Worm (Caenorhabditis elegans) whole organism, L1 larva: ENCODE data around the gene rab-14.

Experiments used
- ceh-82 ChIP-seq, 3 experiments: fragments of 150-350 bp in 1 of 3; sonication (generic microtip) in 2 of 3; optimal IDR thresholded peaks; 2 replicates each; lab custom pipeline; 2014 to 2017; ENCODE audit warnings: missing biosample characterization in 3 of 3, missing genetic modification characterization in 3 of 3
- fkh-4 ChIP-seq: sonication (generic microtip); optimal IDR thresholded peaks from 2 replicates; lab custom pipeline; 2016; ENCODE audit warnings: missing compliant biosample characterization, missing genetic modification characterization, borderline replicate concordance
- fos-1 ChIP-seq: fragments of 150-350 bp; optimal IDR thresholded peaks from 2 replicates; lab custom pipeline; 2014; ENCODE audit warnings: missing biosample characterization, missing genetic modification characterization
- lin-14 ChIP-seq: fragments of 200-800 bp; sonication (Bioruptor generic); optimal IDR thresholded peaks from 2 replicates; lab custom pipeline; 2018; ENCODE audit warnings: mild to moderate bottlenecking, missing genetic modification characterization, moderate library complexity, missing compliant biosample characterization
- mdl-1 ChIP-seq, 2 experiments: fragments of 150-350 bp; optimal IDR thresholded peaks; 2 replicates each; lab custom pipeline; 2014 to 2017; ENCODE audit warnings: missing biosample characterization in 2 of 2, missing genetic modification characterization in 2 of 2, inconsistent platforms in 1 of 2
- mep-1 ChIP-seq: fragments of 150-350 bp; optimal IDR thresholded peaks from 2 replicates; lab custom pipeline; 2014; ENCODE audit warnings: missing biosample characterization, missing genetic modification characterization
- nhr-237 ChIP-seq: fragments of 150-350 bp; optimal IDR thresholded peaks from 2 replicates; lab custom pipeline; 2014; ENCODE audit warnings: missing biosample characterization, missing genetic modification characterization
- nhr-28 ChIP-seq: fragments of 150-350 bp; optimal IDR thresholded peaks from 2 replicates; lab custom pipeline; 2014; ENCODE audit warnings: missing biosample characterization, missing genetic modification characterization
- snpc-4 ChIP-seq: fragments of 150-350 bp; optimal IDR thresholded peaks from 2 replicates; lab custom pipeline; 2014; ENCODE audit warnings: missing biosample characterization, missing genetic modification characterization
- unc-62 ChIP-seq: fragments of 150-350 bp; optimal IDR thresholded peaks from 2 replicates; lab custom pipeline; 2014; ENCODE audit warnings: missing biosample characterization, missing genetic modification reagents, missing genetic modification characterization

DNA sequence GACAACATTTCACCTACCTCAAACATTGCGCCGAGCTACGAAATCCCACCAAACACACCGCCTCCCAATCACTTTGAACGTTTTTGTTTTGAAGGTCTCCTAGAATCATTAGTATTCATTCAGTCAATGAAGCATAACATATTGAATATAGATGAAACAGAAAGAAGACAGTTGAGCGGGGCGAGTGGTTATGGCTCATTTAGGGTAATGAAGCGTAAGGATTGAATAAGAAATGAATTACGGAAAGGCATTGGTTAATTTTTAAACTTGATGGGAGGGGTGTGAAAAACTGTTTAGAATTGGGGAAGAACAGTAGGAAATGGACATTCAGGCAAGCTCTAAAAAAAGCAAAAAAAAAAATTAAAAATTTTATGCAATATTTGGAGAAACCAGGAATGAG is 48.6 kb downstream of the rab-14 start, which contains the start of gene lron-3:
- TF ChIP-seq fos-1 (no peak), fkh-4 (no peak), unc-62 (GFP tag; lab: Kevin White, UChicago) (no peak), ceh-82 (tag; optimal IDR thresholded peaks at IDR 0.05; lab: Kevin White, UChicago) (no peak), mep-1 (tag; lab: Kevin White, UChicago) (no peak), nhr-28 (tag; lab: Kevin White, UChicago) (no peak), snpc-4 (tag; lab: Kevin White, UChicago) (no peak), lin-14 (no peak), mdl-1 (tag; optimal IDR thresholded peaks at IDR 0.05; lab: Kevin White, UChicago) (no peak), nhr-237 (tag; lab: Kevin White, UChicago) (no peak)
